Worm (Caenorhabditis elegans): ENCODE measurements around the gene tmed-4.

DNA sequence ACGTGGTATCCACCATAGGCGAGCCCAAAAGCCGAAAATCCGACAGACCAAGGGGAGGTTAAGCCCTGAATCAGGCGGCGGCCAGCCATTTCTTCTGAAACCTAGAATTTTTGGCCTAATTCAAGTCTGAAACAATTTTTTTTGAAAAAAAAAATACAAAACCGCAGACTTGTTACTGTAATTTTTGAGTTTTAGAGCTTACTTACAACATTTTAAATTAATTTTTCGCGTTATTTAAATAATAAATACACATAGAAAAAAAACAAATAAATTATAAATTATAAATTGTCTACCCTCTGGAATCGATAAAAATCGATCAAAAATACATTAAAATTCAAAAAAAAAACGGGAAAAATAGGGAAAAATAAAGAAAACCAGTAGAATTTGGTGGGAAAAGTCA, 2.4 kb downstream of the tmed-4 start, which contains the start of gene dhs-24:
- TF ChIP-seq unc-86 (tag; optimal IDR thresholded peaks at IDR 0.05): no peak
- TF ChIP-seq lin-13 (GFP tag; optimal IDR thresholded peaks at IDR 0.05): no peak
- TF ChIP-seq mdl-1 (tag; optimal IDR thresholded peaks at IDR 0.05): no peak

Measured in whole organism, L1 larva.